Fruit fly (Drosophila melanogaster) whole organism, prepupa: Measurements from ENCODE around the gene ftz.

ENCODE experiments used
- Blimp-1 ChIP-seq: fragments of 200-800 bp; sonication (Bioruptor generic); optimal IDR thresholded peaks from 3 replicates; lab custom pipeline; 2017; ENCODE audit warnings: missing biosample characterization, missing genetic modification characterization, mild to moderate bottlenecking, moderate library complexity, missing genetic modification reagents
- CG10669 ChIP-seq: fragments of 200-800 bp; sonication (Bioruptor generic); optimal IDR thresholded peaks from 3 replicates; lab custom pipeline; 2018; ENCODE audit warnings: missing biosample characterization, mild to moderate bottlenecking, missing genetic modification characterization, moderate library complexity
- CG11294 ChIP-seq: fragments of 200-800 bp; sonication (Bioruptor generic); IDR thresholded peaks from 2 replicates; pipeline ENCODE4 v1.3.6; 2022; ENCODE audit warnings: missing biosample characterization, missing genetic modification characterization
- CG11762 ChIP-seq: fragments of 200-800 bp; sonication (Bioruptor generic); optimal IDR thresholded peaks from 3 replicates; lab custom pipeline; 2016; ENCODE audit warnings: missing biosample characterization, missing genetic modification characterization; ENCODE audit not compliant: insufficient read depth
- CG11902 ChIP-seq: fragments of 200-800 bp; sonication (Bioruptor generic); optimal IDR thresholded peaks from 3 replicates; lab custom pipeline; 2016; ENCODE audit warnings: missing biosample characterization, missing genetic modification characterization
- CG15336 ChIP-seq: fragments of 200-800 bp; sonication (Bioruptor generic); IDR thresholded peaks from 2 replicates; pipeline ENCODE4 v1.3.6; 2022; ENCODE audit warnings: missing biosample characterization, missing genetic modification characterization
- CG16779 ChIP-seq: fragments of 200-800 bp; sonication (Bioruptor generic); optimal IDR thresholded peaks from 3 replicates; lab custom pipeline; 2017; ENCODE audit warnings: missing biosample characterization, mild to moderate bottlenecking, missing genetic modification characterization
- CG31627 ChIP-seq: fragments of 200-800 bp; sonication (Bioruptor generic); optimal IDR thresholded peaks from 3 replicates; lab custom pipeline; 2016; ENCODE audit warnings: missing biosample characterization, missing genetic modification characterization
- CG32006 ChIP-seq: fragments of 200-800 bp; sonication (Bioruptor generic); optimal IDR thresholded peaks from 3 replicates; lab custom pipeline; 2017; ENCODE audit warnings: missing biosample characterization, mild to moderate bottlenecking, missing genetic modification characterization
- CG34406 ChIP-seq: fragments of 200-800 bp; sonication (Bioruptor generic); optimal IDR thresholded peaks from 3 replicates; lab custom pipeline; 2016; ENCODE audit warnings: missing biosample characterization, missing genetic modification characterization
- CG3919 ChIP-seq: fragments of 200-800 bp; sonication (Bioruptor generic); optimal IDR thresholded peaks from 3 replicates; lab custom pipeline; 2016; ENCODE audit warnings: missing biosample characterization, missing genetic modification characterization
- CG4318 ChIP-seq: fragments of 200-800 bp; sonication (Bioruptor generic); optimal IDR thresholded peaks from 3 replicates; lab custom pipeline; 2017; ENCODE audit warnings: missing biosample characterization, mild to moderate bottlenecking, missing genetic modification characterization
- CG6163 ChIP-seq: fragments of 200-800 bp; sonication (Bioruptor generic); IDR thresholded peaks from 3 replicates; pipeline ENCODE4 v1.3.6; 2022; ENCODE audit warnings: missing biosample characterization, missing genetic modification characterization
- CG6276 ChIP-seq: fragments of 200-800 bp; sonication (Bioruptor generic); optimal IDR thresholded peaks from 2 replicates; lab custom pipeline; 2017; ENCODE audit warnings: missing biosample characterization, mild to moderate bottlenecking, missing genetic modification characterization
- CG6808 ChIP-seq: fragments of 200-800 bp; sonication (Bioruptor generic); optimal IDR thresholded peaks from 3 replicates; lab custom pipeline; 2017; ENCODE audit warnings: missing biosample characterization, missing genetic modification characterization, mild to moderate bottlenecking, moderate library complexity, missing genetic modification reagents
- CG7368 ChIP-seq: fragments of 200-800 bp; sonication (Bioruptor generic); optimal IDR thresholded peaks from 3 replicates; lab custom pipeline; 2016; ENCODE audit warnings: missing biosample characterization, missing genetic modification characterization
- CG8319 ChIP-seq: fragments of 200-800 bp; sonication (Bioruptor generic); optimal IDR thresholded peaks from 3 replicates; lab custom pipeline; 2016; ENCODE audit warnings: missing biosample characterization, missing genetic modification characterization
- CG8632 ChIP-seq: fragments of 200-800 bp; sonication (Bioruptor generic); optimal IDR thresholded peaks from 3 replicates; lab custom pipeline; 2016; ENCODE audit warnings: missing biosample characterization, missing genetic modification characterization
- CG9139 ChIP-seq: fragments of 200-800 bp; sonication (Bioruptor generic); optimal IDR thresholded peaks from 3 replicates; lab custom pipeline; 2017; ENCODE audit warnings: missing biosample characterization, mild to moderate bottlenecking, missing genetic modification characterization
- Eip75B ChIP-seq: fragments of 200-800 bp; sonication (Bioruptor generic); optimal IDR thresholded peaks from 3 replicates; lab custom pipeline; 2016; ENCODE audit warnings: missing biosample characterization, missing genetic modification characterization
- Eip78C ChIP-seq: fragments of 200-800 bp; sonication (Bioruptor generic); peaks from one replicate; lab custom pipeline; 2016; ENCODE audit warnings: missing biosample characterization, missing genetic modification characterization
- Eip93F ChIP-seq: fragments of 200-800 bp; sonication (Bioruptor generic); optimal IDR thresholded peaks from 2 replicates; lab custom pipeline; 2016; ENCODE audit warnings: missing biosample characterization, mild to moderate bottlenecking, missing genetic modification characterization
- Ets96B ChIP-seq: fragments of 200-800 bp; optimal IDR thresholded peaks from 2 replicates; lab custom pipeline; 2019; ENCODE audit warnings: missing biosample characterization, mild to moderate bottlenecking, missing genetic modification characterization, moderate library complexity
- Hr38 ChIP-seq: sonication (Bioruptor generic); optimal IDR thresholded peaks from 2 replicates; lab custom pipeline; 2016; ENCODE audit warnings: missing biosample characterization, missing genetic modification characterization
- Hr39 ChIP-seq: fragments of 200-800 bp; sonication (Bioruptor generic); optimal IDR thresholded peaks from 2 replicates; lab custom pipeline; 2016; ENCODE audit warnings: missing biosample characterization, missing genetic modification characterization
- Hr4 ChIP-seq: fragments of 200-800 bp; sonication (Bioruptor generic); optimal IDR thresholded peaks from 3 replicates; lab custom pipeline; 2016; ENCODE audit warnings: missing biosample characterization, missing genetic modification characterization
- Lpt ChIP-seq: fragments of 200-800 bp; sonication (Bioruptor generic); optimal IDR thresholded peaks from 3 replicates; lab custom pipeline; 2016; ENCODE audit warnings: missing biosample characterization, missing genetic modification characterization
- Met ChIP-seq: fragments of 200-800 bp; sonication (Bioruptor generic); optimal IDR thresholded peaks from 3 replicates; lab custom pipeline; 2016; ENCODE audit warnings: missing biosample characterization, missing genetic modification characterization
- OdsH ChIP-seq: fragments of 200-800 bp; sonication (Bioruptor generic); optimal IDR thresholded peaks from 3 replicates; lab custom pipeline; 2016; ENCODE audit warnings: missing biosample characterization, missing genetic modification characterization
- Smox ChIP-seq: fragments of 200-800 bp; sonication (Bioruptor generic); optimal IDR thresholded peaks from 3 replicates; lab custom pipeline; 2016; ENCODE audit warnings: missing biosample characterization, missing genetic modification characterization
- Sox102F ChIP-seq: fragments of 200-800 bp; sonication (Bioruptor generic); optimal IDR thresholded peaks from 2 replicates; lab custom pipeline; 2016; ENCODE audit warnings: missing biosample characterization, mild to moderate bottlenecking, missing genetic modification characterization
- Sox14 ChIP-seq: fragments of 200-800 bp; sonication (Bioruptor generic); optimal IDR thresholded peaks from 3 replicates; lab custom pipeline; 2016; ENCODE audit warnings: missing biosample characterization, missing genetic modification characterization
- achi ChIP-seq: fragments of 200-800 bp; sonication (Bioruptor generic); optimal IDR thresholded peaks from 3 replicates; lab custom pipeline; 2016; ENCODE audit warnings: missing biosample characterization, missing genetic modification characterization
- acj6 ChIP-seq: fragments of 200-800 bp; sonication (Bioruptor generic); optimal IDR thresholded peaks from 3 replicates; lab custom pipeline; 2016; ENCODE audit warnings: missing biosample characterization, missing genetic modification characterization
- cyc ChIP-seq: fragments of 200-800 bp; sonication (Bioruptor generic); optimal IDR thresholded peaks from 3 replicates; lab custom pipeline; 2016; ENCODE audit warnings: missing biosample characterization, missing genetic modification characterization
- dsx ChIP-seq: fragments of 200-800 bp; optimal IDR thresholded peaks from 3 replicates; lab custom pipeline; 2019; ENCODE audit warnings: missing biosample characterization, mild to moderate bottlenecking, missing genetic modification characterization, moderate library complexity; ENCODE audit not compliant: poor library complexity, severe bottlenecking
- eg ChIP-seq: fragments of 200-800 bp; sonication (Bioruptor generic); IDR thresholded peaks from 3 replicates; pipeline ENCODE4 v1.3.6; 2022; ENCODE audit warnings: missing biosample characterization, missing genetic modification characterization
- esn ChIP-seq: fragments of 200-800 bp; sonication (Bioruptor generic); optimal IDR thresholded peaks from 2 replicates; lab custom pipeline; 2016; ENCODE audit warnings: missing biosample characterization, mild to moderate bottlenecking, missing genetic modification characterization, moderate library complexity
- fd85E ChIP-seq: fragments of 200-800 bp; sonication (Bioruptor generic); optimal IDR thresholded peaks from 3 replicates; lab custom pipeline; 2016; ENCODE audit warnings: missing biosample characterization, missing genetic modification characterization
- fkh ChIP-seq: fragments of 200-800 bp; sonication (Bioruptor generic); optimal IDR thresholded peaks from 3 replicates; lab custom pipeline; 2017; ENCODE audit warnings: missing biosample characterization, mild to moderate bottlenecking, missing genetic modification characterization, moderate library complexity
- lz ChIP-seq: fragments of 200-800 bp; sonication (Bioruptor generic); optimal IDR thresholded peaks from 3 replicates; lab custom pipeline; 2016; ENCODE audit warnings: missing biosample characterization, missing genetic modification characterization
- net ChIP-seq: fragments of 200-800 bp; sonication (Bioruptor generic); optimal IDR thresholded peaks from 3 replicates; lab custom pipeline; 2016; ENCODE audit warnings: missing biosample characterization, missing genetic modification characterization
- pdm3 ChIP-seq: fragments of 200-800 bp; sonication (Bioruptor generic); optimal IDR thresholded peaks from 3 replicates; lab custom pipeline; 2016; ENCODE audit warnings: missing biosample characterization, missing genetic modification characterization
- salr ChIP-seq, 2 experiments: fragments of 200-800 bp; sonication (Bioruptor generic); optimal IDR thresholded peaks; 3 replicates each; lab custom pipeline; 2016 to 2018; ENCODE audit warnings: missing biosample characterization in 2 of 2, missing genetic modification characterization in 2 of 2, mild to moderate bottlenecking in 1 of 2
- spab ChIP-seq: fragments of 200-800 bp; sonication (Bioruptor generic); optimal IDR thresholded peaks from 2 replicates; lab custom pipeline; 2017; ENCODE audit warnings: missing biosample characterization, mild to moderate bottlenecking, missing genetic modification characterization, missing genetic modification reagents
- ss ChIP-seq, 2 experiments: fragments of 200-800 bp; sonication (Bioruptor generic); optimal IDR thresholded peaks; 2 replicates in 1 of 2; 3 replicates in 1 of 2; lab custom pipeline; 2017 to 2018; ENCODE audit warnings: mild to moderate bottlenecking in 2 of 2, missing biosample characterization in 2 of 2, missing genetic modification characterization in 2 of 2, moderate library complexity in 1 of 2
- svp ChIP-seq: fragments of 200-800 bp; sonication (Bioruptor generic); peaks from one replicate; lab custom pipeline; 2016; ENCODE audit warnings: missing biosample characterization, missing genetic modification characterization
- topi ChIP-seq: fragments of 200-800 bp; sonication (Bioruptor generic); optimal IDR thresholded peaks from 3 replicates; lab custom pipeline; 2016; ENCODE audit warnings: missing biosample characterization, missing genetic modification characterization
- vri ChIP-seq: fragments of 200-800 bp; sonication (Bioruptor generic); optimal IDR thresholded peaks from 3 replicates; lab custom pipeline; 2016; ENCODE audit warnings: missing biosample characterization, mild to moderate bottlenecking, missing genetic modification characterization

The ftz gene

DNA sequence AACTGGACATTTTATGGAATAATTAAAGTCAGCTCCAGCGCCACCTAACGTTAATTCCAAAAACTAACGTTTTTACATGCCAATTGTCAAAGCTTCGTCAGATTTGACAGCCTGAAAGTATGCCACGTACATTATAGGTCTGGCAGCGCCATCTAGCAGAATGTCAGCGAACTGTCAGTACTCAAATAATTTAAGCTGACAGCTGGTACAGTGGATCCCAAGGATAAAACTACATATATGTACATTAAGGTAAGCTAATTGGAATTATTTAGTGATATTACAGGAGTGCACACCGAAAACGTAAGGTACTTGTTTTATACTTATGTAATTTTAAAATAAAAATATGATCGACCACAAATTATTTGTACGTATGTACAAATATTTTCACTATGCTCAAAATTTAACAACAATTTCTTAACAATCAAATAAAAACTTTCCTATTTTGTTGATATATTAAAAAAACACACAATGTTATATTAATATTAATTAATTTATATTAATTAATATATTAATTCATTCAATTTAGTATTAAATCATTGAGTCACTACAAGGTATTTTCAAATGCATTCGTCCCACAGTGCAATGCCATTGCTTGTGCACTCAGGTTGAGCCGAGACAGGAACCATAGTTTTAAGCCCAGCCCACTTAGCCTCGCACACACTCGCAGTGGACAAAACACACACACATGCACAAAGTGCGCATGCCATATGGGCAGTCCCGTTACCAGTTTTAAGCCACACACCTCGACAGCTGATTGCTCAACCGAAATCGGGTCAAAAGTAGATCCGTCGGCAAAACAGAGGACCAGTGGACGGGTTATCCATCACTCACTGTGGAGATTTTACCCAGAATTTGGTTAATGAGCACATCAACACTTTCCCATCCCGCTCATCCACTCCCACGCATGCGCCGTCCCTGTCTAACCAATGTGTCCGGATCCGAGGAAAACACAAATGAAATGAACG is 48.4 kb downstream of the ftz start:
- TF ChIP-seq Eip78C (GFP tag; lab: Kevin White, UChicago): peak; percentile 88
- peak; percentile 69 for TF ChIP-seq Eip75B (GFP tag; lab: Kevin White, UChicago)
- peak; percentile 50 for TF ChIP-seq vri
- TF ChIP-seq pdm3: peak; percentile 78
- TF ChIP-seq net (GFP tag; lab: Kevin White, UChicago): peak; percentile 72
- TF ChIP-seq CG6808 (GFP tag; lab: Kevin White, UChicago): peak; percentile 75
- TF ChIP-seq dsx (GFP tag; lab: Kevin White, UChicago): peak; percentile 77
- TF ChIP-seq Lpt (GFP tag; lab: Kevin White, UChicago): peak; percentile 84
- TF ChIP-seq lz (GFP tag; lab: Kevin White, UChicago): peak; percentile 71
- peak; percentile 37 for TF ChIP-seq Sox102F (GFP tag; lab: Kevin White, UChicago)
- TF ChIP-seq Hr4 (GFP tag; lab: Kevin White, UChicago): peak; percentile 81
- peak; percentile 49 for TF ChIP-seq fkh (GFP tag; lab: Kevin White, UChicago)
- peak; percentile 86 for TF ChIP-seq CG4318 (GFP tag; lab: Kevin White, UChicago)
- peak; percentile 79 for TF ChIP-seq CG6163 (GFP tag; lab: Robert Waterston, UW)
- peak; percentile 77 for TF ChIP-seq spab (GFP tag; lab: Kevin White, UChicago)
- peak; percentile 58 for TF ChIP-seq Hr39 (GFP tag; lab: Kevin White, UChicago)
- TF ChIP-seq topi: peak; percentile 74
- peak; percentile 74 for TF ChIP-seq CG7368 (GFP tag; lab: Kevin White, UChicago)
- peak; percentile 72 to 82 for TF ChIP-seq ss (GFP tag; optimal IDR thresholded peaks at IDR 0.05; lab: Kevin White, UChicago)
- peak; percentile 82 for TF ChIP-seq acj6 (GFP tag; lab: Kevin White, UChicago)
- TF ChIP-seq svp: peak; percentile 80
- TF ChIP-seq CG10669 (GFP tag; lab: Kevin White, UChicago): peak; percentile 74
- TF ChIP-seq Eip93F (GFP tag; lab: Kevin White, UChicago): no peak
- peak; percentile 20 for TF ChIP-seq CG11902 (GFP tag; lab: Kevin White, UChicago)
- TF ChIP-seq Hr38 (GFP tag; lab: Kevin White, UChicago): no peak
- TF ChIP-seq CG11762 (GFP tag; lab: Kevin White, UChicago): peak; percentile 64
- peak; percentile 59 for TF ChIP-seq cyc
- TF ChIP-seq CG15336 (GFP tag; lab: Robert Waterston, UW): peak; percentile 78
- TF ChIP-seq CG11294 (GFP tag; lab: Robert Waterston, UW): 0 out of 2 replicates have a peak, but pooled peaks have one; percentile 35
- TF ChIP-seq CG6276 (GFP tag; lab: Kevin White, UChicago): peak; percentile 85
- TF ChIP-seq CG8632 (GFP tag; lab: Kevin White, UChicago): peak; percentile 83
- TF ChIP-seq Ets96B: peak; percentile 86
- TF ChIP-seq achi (GFP tag; lab: Kevin White, UChicago): peak; percentile 89
- TF ChIP-seq fd85E: no peak
- TF ChIP-seq CG16779: peak; percentile 68
- peak; percentile 47 for TF ChIP-seq CG9139 (GFP tag; lab: Kevin White, UChicago)
- peak; percentile 84 for TF ChIP-seq eg (GFP tag; lab: Robert Waterston, UW)
- peak; percentile 86 for TF ChIP-seq CG34406 (GFP tag; lab: Kevin White, UChicago)
- TF ChIP-seq salr (GFP tag; optimal IDR thresholded peaks at IDR 0.05; lab: Kevin White, UChicago): peak; percentile 21 to 84
- peak; percentile 82 for TF ChIP-seq esn
- TF ChIP-seq Sox14 (GFP tag; lab: Kevin White, UChicago): peak; percentile 70
- TF ChIP-seq CG32006 (GFP tag; lab: Kevin White, UChicago): peak; percentile 92
- peak; percentile 41 for TF ChIP-seq Blimp-1 (GFP tag; lab: Kevin White, UChicago)
- TF ChIP-seq OdsH: peak; percentile 87
- TF ChIP-seq CG3919: peak; percentile 83
- TF ChIP-seq Smox (GFP tag; lab: Kevin White, UChicago): peak; percentile 72
- peak; percentile 82 for TF ChIP-seq Met (GFP tag; lab: Kevin White, UChicago)
- TF ChIP-seq CG31627 (GFP tag; lab: Kevin White, UChicago): peak; percentile 71
- peak; percentile 47 for TF ChIP-seq CG8319 (GFP tag; lab: Kevin White, UChicago)
